Worm (Caenorhabditis elegans) whole organism, late embryonic: Measurements from ENCODE around the gene T28B11.1.

Experiments used
- F13H6.1 ChIP-seq: sonication (generic microtip); optimal IDR thresholded peaks from 2 replicates; lab custom pipeline; 2016; ENCODE audit warnings: missing genetic modification characterization, missing compliant biosample characterization
- K09A11.1 ChIP-seq: sonication (generic microtip); optimal IDR thresholded peaks from 2 replicates; lab custom pipeline; 2017; ENCODE audit warnings: antibody characterized with exemption, mild to moderate bottlenecking, missing genetic modification characterization, missing compliant biosample characterization; ENCODE audit not compliant: insufficient read depth
- T23F11.4 ChIP-seq: fragments of 200-800 bp; sonication (Bioruptor generic); optimal IDR thresholded peaks from 2 replicates; lab custom pipeline; 2018; ENCODE audit warnings: mild to moderate bottlenecking, missing genetic modification characterization, missing compliant biosample characterization
- Y22D7AL.16 ChIP-seq: sonication (generic microtip); optimal IDR thresholded peaks from 2 replicates; lab custom pipeline; 2016; ENCODE audit warnings: missing genetic modification characterization, missing compliant biosample characterization
- ahr-1 ChIP-seq: sonication (generic microtip); optimal IDR thresholded peaks from 2 replicates; lab custom pipeline; 2016; ENCODE audit warnings: missing genetic modification characterization, missing compliant biosample characterization
- ama-1 ChIP-seq: fragments of 150-350 bp; optimal IDR thresholded peaks from 2 replicates; lab custom pipeline; 2014
- ceh-18 ChIP-seq: sonication (generic microtip); optimal IDR thresholded peaks from 2 replicates; lab custom pipeline; 2016; ENCODE audit warnings: missing genetic modification characterization, missing compliant biosample characterization
- ceh-30 ChIP-seq: fragments of 150-350 bp; optimal IDR thresholded peaks from 2 replicates; lab custom pipeline; 2014; ENCODE audit warnings: missing biosample characterization, missing genetic modification characterization
- ceh-34 ChIP-seq: sonication (generic microtip); optimal IDR thresholded peaks from 2 replicates; lab custom pipeline; 2016; ENCODE audit warnings: mild to moderate bottlenecking, missing genetic modification characterization, missing compliant biosample characterization
- ceh-48 ChIP-seq: sonication (generic microtip); optimal IDR thresholded peaks from 2 replicates; lab custom pipeline; 2016; ENCODE audit warnings: missing genetic modification characterization, inconsistent platforms, missing compliant biosample characterization
- che-1 ChIP-seq: sonication (generic microtip); optimal IDR thresholded peaks from 2 replicates; lab custom pipeline; 2016; ENCODE audit warnings: mild to moderate bottlenecking, missing genetic modification characterization, missing compliant biosample characterization
- dve-1 ChIP-seq: sonication (generic microtip); optimal IDR thresholded peaks from 2 replicates; lab custom pipeline; 2017; ENCODE audit warnings: antibody characterized with exemption, mild to moderate bottlenecking, missing genetic modification characterization, missing compliant biosample characterization
- elt-4 ChIP-seq: sonication (generic microtip); optimal IDR thresholded peaks from 2 replicates; lab custom pipeline; 2016; ENCODE audit warnings: missing genetic modification characterization, missing compliant biosample characterization
- eyg-1 ChIP-seq: sonication (generic microtip); optimal IDR thresholded peaks from 2 replicates; lab custom pipeline; 2016; ENCODE audit warnings: missing genotype, missing genetic modification characterization, missing compliant biosample characterization
- fkh-6 ChIP-seq: sonication (generic microtip); optimal IDR thresholded peaks from 2 replicates; lab custom pipeline; 2016; ENCODE audit warnings: missing genetic modification characterization, missing compliant biosample characterization
- hlh-15 ChIP-seq: sonication (generic microtip); optimal IDR thresholded peaks from 2 replicates; lab custom pipeline; 2016; ENCODE audit warnings: missing genetic modification characterization, missing compliant biosample characterization
- hlh-8 ChIP-seq: sonication (generic microtip); optimal IDR thresholded peaks from 2 replicates; lab custom pipeline; 2016; ENCODE audit warnings: missing genotype, missing genetic modification characterization, missing compliant biosample characterization
- madf-2 ChIP-seq: sonication (generic microtip); optimal IDR thresholded peaks from 2 replicates; lab custom pipeline; 2017; ENCODE audit warnings: missing genetic modification characterization, missing compliant biosample characterization
- mec-3 ChIP-seq: sonication (generic microtip); optimal IDR thresholded peaks from 2 replicates; lab custom pipeline; 2016; ENCODE audit warnings: borderline replicate concordance, missing genetic modification characterization, missing compliant biosample characterization
- nfya-1 ChIP-seq: sonication (generic microtip); optimal IDR thresholded peaks from 2 replicates; lab custom pipeline; 2017; ENCODE audit warnings: missing genetic modification characterization, mild to moderate bottlenecking, missing compliant biosample characterization, antibody characterized with exemption, moderate library complexity
- nhr-11 ChIP-seq: fragments of 150-350 bp; optimal IDR thresholded peaks from 2 replicates; lab custom pipeline; 2014; ENCODE audit warnings: missing biosample characterization, missing genetic modification characterization
- nhr-232 ChIP-seq: sonication (generic microtip); optimal IDR thresholded peaks from 2 replicates; lab custom pipeline; 2016; ENCODE audit warnings: missing genetic modification characterization, missing compliant biosample characterization
- odd-2 ChIP-seq: sonication (generic microtip); optimal IDR thresholded peaks from 2 replicates; lab custom pipeline; 2017; ENCODE audit warnings: antibody characterized with exemption, mild to moderate bottlenecking, missing genetic modification characterization, missing compliant biosample characterization
- pha-2 ChIP-seq: sonication (generic microtip); optimal IDR thresholded peaks from 2 replicates; lab custom pipeline; 2017; ENCODE audit warnings: mild to moderate bottlenecking, missing genetic modification characterization, missing compliant biosample characterization
- pqm-1 ChIP-seq: sonication (generic microtip); optimal IDR thresholded peaks from 2 replicates; lab custom pipeline; 2016; ENCODE audit warnings: missing genetic modification characterization, missing compliant biosample characterization
- pros-1 ChIP-seq: fragments of 150-350 bp; optimal IDR thresholded peaks from 2 replicates; lab custom pipeline; 2014; ENCODE audit warnings: missing biosample characterization, missing genetic modification reagents, missing genetic modification characterization
- ref-2 ChIP-seq: sonication (generic microtip); optimal IDR thresholded peaks from 2 replicates; lab custom pipeline; 2016; ENCODE audit warnings: missing genetic modification characterization, missing compliant biosample characterization
- rnt-1 ChIP-seq: sonication (generic microtip); optimal IDR thresholded peaks from 2 replicates; lab custom pipeline; 2016; ENCODE audit warnings: missing genetic modification characterization, missing compliant biosample characterization
- sdc-2 ChIP-seq: sonication (generic microtip); optimal IDR thresholded peaks from 2 replicates; lab custom pipeline; 2016; ENCODE audit warnings: missing genotype, missing genetic modification characterization, missing compliant biosample characterization
- sox-2 ChIP-seq: fragments of 200-800 bp; sonication (Bioruptor generic); IDR thresholded peaks from 2 replicates; pipeline ENCODE4 v1.3.6; 2022; ENCODE audit warnings: missing genetic modification reagents, missing genetic modification characterization, missing compliant biosample characterization
- syd-9 ChIP-seq: sonication (generic microtip); optimal IDR thresholded peaks from 2 replicates; lab custom pipeline; 2016; ENCODE audit warnings: mild to moderate bottlenecking, missing genetic modification characterization, moderate library complexity, missing compliant biosample characterization
- ttx-3 ChIP-seq: sonication (generic microtip); optimal IDR thresholded peaks from 2 replicates; lab custom pipeline; 2016; ENCODE audit warnings: missing genetic modification reagents, missing genetic modification characterization, missing compliant biosample characterization
- unc-42 ChIP-seq: sonication (generic microtip); optimal IDR thresholded peaks from 2 replicates; lab custom pipeline; 2016; ENCODE audit warnings: missing genotype, missing genetic modification characterization, missing compliant biosample characterization
- unc-55 ChIP-seq: sonication (generic microtip); optimal IDR thresholded peaks from 2 replicates; lab custom pipeline; 2017; ENCODE audit warnings: missing biosample characterization, missing genetic modification reagents, missing genetic modification characterization

The T28B11.1 gene

ce11 chrV:10712608-10712900, 19.7 kb downstream of the T28B11.1 start:
- TF ChIP-seq syd-9 (tag; lab: Kevin White, UChicago) (no peak), unc-42 (no peak), ahr-1 (tag; lab: Kevin White, UChicago) (no peak), ttx-3 (no peak), fkh-6 (tag; lab: Kevin White, UChicago) (no peak), nhr-11 (tag; lab: Kevin White, UChicago) (no peak), ceh-34 (no peak), elt-4 (tag; lab: Kevin White, UChicago) (no peak), dve-1 (tag; lab: Kevin White, UChicago) (no peak), pros-1 (tag; lab: Kevin White, UChicago) (no peak), mec-3 (tag; lab: Kevin White, UChicago) (no peak), unc-55 (GFP tag; lab: Kevin White, UChicago) (no peak), ref-2 (no peak), pqm-1 (no peak), hlh-8 (tag; lab: Kevin White, UChicago) (no peak), ceh-18 (tag; lab: Kevin White, UChicago) (no peak), Y22D7AL.16 (no peak), nhr-232 (no peak), T23F11.4 (GFP tag; lab: Kevin White, UChicago) (no peak), nfya-1 (no peak)

- peak; percentile 45 for TF ChIP-seq ama-1 (lab: Kevin White, UChicago)
- TF ChIP-seq pha-2 (tag; lab: Kevin White, UChicago) = no peak
These were observed 20.2 kb downstream of the T28B11.1 start for ce11 chrV:10711829-10712607.

ce11 chrV:10711004-10711403, 21.2 kb downstream of the T28B11.1 start:
- TF ChIP-seq ceh-48 (tag; lab: Kevin White, UChicago) (no peak), ceh-30 (tag; lab: Kevin White, UChicago) (no peak), nhr-232 (no peak), ceh-18 (tag; lab: Kevin White, UChicago) (no peak), pha-2 (tag; lab: Kevin White, UChicago) (no peak), unc-42 (no peak), fkh-6 (tag; lab: Kevin White, UChicago) (no peak), K09A11.1 (tag; lab: Kevin White, UChicago) (no peak), eyg-1 (tag; lab: Kevin White, UChicago) (no peak), unc-55 (GFP tag; lab: Kevin White, UChicago) (no peak), sox-2 (GFP tag; lab: Robert Waterston, UW) (no peak), Y22D7AL.16 (no peak), che-1 (tag; lab: Kevin White, UChicago) (no peak), odd-2 (no peak), T23F11.4 (GFP tag; lab: Kevin White, UChicago) (no peak), madf-2 (tag; lab: Kevin White, UChicago) (no peak), mec-3 (tag; lab: Kevin White, UChicago) (no peak)

ce11 chrV:10709385-10709784, 22.8 kb downstream of the T28B11.1 start:
- TF ChIP-seq sdc-2 (tag; lab: Kevin White, UChicago) (no peak), hlh-15 (tag; lab: Kevin White, UChicago) (no peak), rnt-1 (tag; lab: Kevin White, UChicago) (no peak)

- TF ChIP-seq F13H6.1 = no peak
These were observed 23.9 kb downstream of the T28B11.1 start for ce11 chrV:10708346-10708745.
